Worm (Caenorhabditis elegans) whole organism, L2 larva: ENCODE results near the gene srpa-72.

ENCODE experiments used
- C34F6.9 ChIP-seq: fragments of 150-350 bp; optimal IDR thresholded peaks from 2 replicates; lab custom pipeline; 2014; ENCODE audit warnings: missing biosample characterization, missing genetic modification characterization
- F13H6.1 ChIP-seq: sonication (generic microtip); optimal IDR thresholded peaks from 2 replicates; lab custom pipeline; 2016; ENCODE audit warnings: missing genetic modification characterization, missing compliant biosample characterization
- Y55F3AM.14 ChIP-seq: fragments of 200-800 bp; sonication (Bioruptor generic); optimal IDR thresholded peaks from 2 replicates; lab custom pipeline; 2018; ENCODE audit warnings: mild to moderate bottlenecking, missing genetic modification characterization, missing compliant biosample characterization
- blmp-1 ChIP-seq: sonication (generic microtip); optimal IDR thresholded peaks from 2 replicates; lab custom pipeline; 2017; ENCODE audit warnings: missing genetic modification characterization, mild to moderate bottlenecking, missing compliant biosample characterization, antibody characterized with exemption, moderate library complexity; ENCODE audit not compliant: insufficient read depth
- dmd-4 ChIP-seq: sonication (generic microtip); optimal IDR thresholded peaks from 2 replicates; lab custom pipeline; 2017; ENCODE audit warnings: missing biosample characterization, missing genetic modification characterization
- elt-1 ChIP-seq: fragments of 150-350 bp; optimal IDR thresholded peaks from 2 replicates; lab custom pipeline; 2014; ENCODE audit warnings: missing biosample characterization, missing genetic modification characterization
- fos-1 ChIP-seq: fragments of 150-350 bp; optimal IDR thresholded peaks from 2 replicates; lab custom pipeline; 2014; ENCODE audit warnings: missing biosample characterization, missing genetic modification characterization
- gmeb-1 ChIP-seq: fragments of 150-350 bp; optimal IDR thresholded peaks from 2 replicates; lab custom pipeline; 2014; ENCODE audit warnings: missing biosample characterization, missing genetic modification characterization
- lin-39 ChIP-seq: fragments of 150-350 bp; optimal IDR thresholded peaks from 2 replicates; lab custom pipeline; 2014; ENCODE audit warnings: missing biosample characterization, missing genetic modification reagents, missing genetic modification characterization
- lsy-2 ChIP-seq, 2 experiments: fragments of 150-350 bp in 1 of 2; sonication (generic microtip) in 1 of 2; optimal IDR thresholded peaks; 2 replicates each; lab custom pipeline; 2014 to 2017; ENCODE audit warnings: missing biosample characterization in 2 of 2, missing genetic modification characterization in 2 of 2
- mab-5 ChIP-seq: fragments of 150-350 bp; optimal IDR thresholded peaks from 2 replicates; lab custom pipeline; 2014; ENCODE audit warnings: missing biosample characterization, missing genetic modification characterization
- mbf-1 ChIP-seq: sonication (generic microtip); optimal IDR thresholded peaks from 2 replicates; lab custom pipeline; 2017; ENCODE audit warnings: missing biosample characterization, missing genetic modification characterization
- mdl-1 ChIP-seq, 2 experiments: fragments of 150-350 bp in 1 of 2; sonication (generic microtip) in 1 of 2; optimal IDR thresholded peaks; 2 replicates each; lab custom pipeline; 2017; ENCODE audit warnings: missing biosample characterization in 2 of 2, missing genetic modification characterization in 2 of 2
- nhr-10 ChIP-seq: sonication (generic microtip); optimal IDR thresholded peaks from 2 replicates; lab custom pipeline; 2017; ENCODE audit warnings: missing biosample characterization, missing genetic modification characterization
- nhr-11 ChIP-seq: fragments of 150-350 bp; optimal IDR thresholded peaks from 2 replicates; lab custom pipeline; 2014; ENCODE audit warnings: missing biosample characterization, missing genetic modification characterization
- nhr-129 ChIP-seq: fragments of 150-350 bp; optimal IDR thresholded peaks from 2 replicates; lab custom pipeline; 2014; ENCODE audit warnings: missing biosample characterization, missing genetic modification characterization
- nhr-237 ChIP-seq: fragments of 150-350 bp; optimal IDR thresholded peaks from 2 replicates; lab custom pipeline; 2014; ENCODE audit warnings: missing biosample characterization, missing genetic modification characterization
- nhr-25 ChIP-seq: fragments of 150-350 bp; sonication (generic microtip); optimal IDR thresholded peaks from 3 replicates; lab custom pipeline; 2014; ENCODE audit warnings: missing biosample characterization, missing genetic modification characterization
- nhr-6 ChIP-seq: fragments of 150-350 bp; optimal IDR thresholded peaks from 2 replicates; lab custom pipeline; 2014; ENCODE audit warnings: missing biosample characterization, missing genetic modification characterization
- peb-1 ChIP-seq: fragments of 150-350 bp; optimal IDR thresholded peaks from 2 replicates; lab custom pipeline; 2014; ENCODE audit warnings: missing biosample characterization, missing genetic modification characterization
- sem-4 ChIP-seq: fragments of 150-350 bp; optimal IDR thresholded peaks from 2 replicates; lab custom pipeline; 2014; ENCODE audit warnings: missing biosample characterization, missing genetic modification reagents, missing genetic modification characterization
- sma-9 ChIP-seq, 2 experiments: fragments of 150-350 bp in 1 of 2; sonication (generic microtip) in 1 of 2; optimal IDR thresholded peaks; 2 replicates each; lab custom pipeline; 2014 to 2016; ENCODE audit warnings: missing genetic modification characterization in 2 of 2, mild to moderate bottlenecking in 1 of 2, missing biosample characterization in 1 of 2, missing compliant biosample characterization in 1 of 2, missing genetic modification reagents in 1 of 2, moderate library complexity in 1 of 2
- snpc-4 ChIP-seq: fragments of 150-350 bp; optimal IDR thresholded peaks from 2 replicates; lab custom pipeline; 2014; ENCODE audit warnings: missing biosample characterization, missing genetic modification characterization
- unc-62 ChIP-seq: fragments of 150-350 bp; optimal IDR thresholded peaks from 2 replicates; lab custom pipeline; 2014; ENCODE audit warnings: missing biosample characterization, missing genetic modification reagents, missing genetic modification characterization
- zag-1 ChIP-seq: fragments of 150-350 bp; optimal IDR thresholded peaks from 2 replicates; lab custom pipeline; 2014; ENCODE audit warnings: missing biosample characterization, missing genetic modification characterization
- ztf-1 ChIP-seq: fragments of 200-800 bp; sonication (Bioruptor generic); conservative IDR thresholded peaks from 2 replicates; pipeline ENCODE4 v1.3.6; 2022; ENCODE audit warnings: missing genetic modification characterization, missing compliant biosample characterization
- ztf-11 ChIP-seq: sonication (generic microtip); optimal IDR thresholded peaks from 2 replicates; lab custom pipeline; 2017; ENCODE audit warnings: missing biosample characterization, missing genetic modification characterization
- ztf-4 ChIP-seq: fragments of 150-350 bp; optimal IDR thresholded peaks from 2 replicates; lab custom pipeline; 2014; ENCODE audit warnings: missing biosample characterization, missing genetic modification characterization

srpa-72 gene

DNA sequence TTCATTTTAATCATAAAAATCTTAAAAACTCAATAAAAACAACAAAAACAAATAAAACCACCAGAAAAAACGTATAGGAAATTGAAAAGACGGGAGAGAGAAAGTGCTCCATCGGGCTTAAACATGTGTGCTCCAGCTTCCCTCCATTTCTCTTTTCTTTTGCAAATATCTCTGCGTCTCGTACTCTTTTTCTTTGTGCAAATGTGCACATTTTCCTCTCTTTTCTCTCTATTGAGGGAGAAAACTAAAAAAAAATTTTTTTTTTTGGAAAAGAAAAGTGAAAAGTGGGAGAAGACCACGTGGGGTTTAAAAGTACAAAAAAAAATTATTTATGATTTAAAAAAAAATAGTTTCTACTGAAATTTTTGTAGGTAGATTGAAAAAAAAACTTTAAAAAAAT is 17.0 kb downstream of the srpa-72 start (continued):
- no peak for TF ChIP-seq gmeb-1
- no peak for TF ChIP-seq peb-1 (tag; lab: Kevin White, UChicago)

DNA sequence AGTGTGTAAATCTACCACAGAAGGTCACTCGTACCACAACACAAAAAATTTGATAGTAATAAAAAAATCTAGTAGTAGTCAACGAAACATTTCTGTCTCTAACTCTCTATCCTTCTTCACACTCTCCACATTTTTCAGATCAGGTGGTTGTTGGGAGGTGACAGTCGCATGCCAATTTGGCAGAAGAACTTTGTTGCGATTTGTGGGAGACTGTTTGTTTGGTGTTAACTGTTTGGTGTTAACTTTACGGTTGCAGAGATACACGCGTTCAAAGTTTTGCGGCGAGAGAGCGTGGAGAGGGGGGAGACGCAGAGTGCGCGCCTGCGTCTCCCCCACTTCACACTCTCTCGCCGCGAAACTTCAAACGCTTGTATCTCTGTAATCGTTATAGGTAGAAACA is 17.7 kb downstream of the srpa-72 start:
- peak; percentile 21 for TF ChIP-seq nhr-129 (tag; lab: Kevin White, UChicago)
- no peak for TF ChIP-seq elt-1 (tag; lab: Kevin White, UChicago)
- TF ChIP-seq nhr-25: peak; percentile 56
- TF ChIP-seq, all 48 proteins: peak for 2

DNA sequence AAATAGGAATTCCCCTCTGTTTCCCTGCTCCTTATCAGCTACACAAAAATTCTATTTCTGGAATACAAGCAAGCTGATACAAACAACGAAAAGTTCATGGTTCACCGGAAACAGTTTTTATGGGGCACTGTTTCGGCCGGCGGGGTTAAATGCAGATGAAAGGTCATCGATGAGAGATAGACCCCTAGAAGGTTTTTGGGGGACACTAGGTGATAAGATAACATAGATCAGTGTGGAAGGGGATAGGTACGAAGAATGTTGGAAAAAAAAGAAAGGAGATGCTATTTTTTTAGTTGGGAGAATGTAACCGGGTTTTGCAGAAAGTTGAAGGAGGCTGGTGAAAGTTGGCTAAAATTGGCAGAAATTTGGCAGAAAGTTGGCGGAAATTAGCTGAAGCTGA is 18.3 kb downstream of the srpa-72 start:
- no peak for TF ChIP-seq lsy-2 (tag; optimal IDR thresholded peaks at IDR 0.05; lab: Kevin White, UChicago)
- TF ChIP-seq gmeb-1: no peak
- no peak for TF ChIP-seq ztf-11 (tag; lab: Kevin White, UChicago)
- TF ChIP-seq Y55F3AM.14 (GFP tag; lab: Kevin White, UChicago): no peak
- no peak for TF ChIP-seq blmp-1 (tag; lab: Kevin White, UChicago)
- TF ChIP-seq zag-1 (tag; lab: Kevin White, UChicago): no peak

DNA sequence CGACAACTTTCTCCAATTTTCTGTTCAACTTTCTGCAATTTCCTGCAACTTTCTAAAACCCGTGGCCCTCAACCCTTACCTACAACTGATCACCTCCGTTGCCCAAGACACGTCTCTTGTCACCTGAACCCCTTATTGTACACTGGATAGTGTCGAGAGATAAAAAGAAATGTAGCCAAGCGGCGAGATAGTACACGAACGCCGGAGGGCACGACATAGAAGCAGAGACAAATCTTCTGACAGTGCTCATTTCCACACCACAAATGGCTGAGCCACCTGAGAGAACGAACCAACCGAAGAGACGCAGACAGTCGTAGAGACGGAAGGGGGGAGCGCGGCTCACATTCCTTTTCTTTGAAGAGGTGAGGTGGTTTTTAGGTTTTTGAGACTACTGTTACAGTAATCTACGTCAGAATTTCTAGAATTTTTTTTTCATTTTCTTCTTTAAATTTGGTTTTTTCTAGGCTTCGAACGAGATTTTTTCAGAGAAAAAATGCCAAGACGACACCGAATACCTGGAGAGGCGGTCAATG is 20.5 kb downstream of the srpa-72 start, which contains the start of gene K12H6.12:
Gene K12H6.12 (plus strand): TSS at position 483 of the 533 bp plus-strand sequence.
- no peak for TF ChIP-seq mab-5 (tag; lab: Kevin White, UChicago)
- TF ChIP-seq ztf-4 (tag; lab: Kevin White, UChicago): no peak
- TF ChIP-seq F13H6.1 (tag; lab: Kevin White, UChicago): peak; percentile 0
- TF ChIP-seq lin-39: no peak

DNA sequence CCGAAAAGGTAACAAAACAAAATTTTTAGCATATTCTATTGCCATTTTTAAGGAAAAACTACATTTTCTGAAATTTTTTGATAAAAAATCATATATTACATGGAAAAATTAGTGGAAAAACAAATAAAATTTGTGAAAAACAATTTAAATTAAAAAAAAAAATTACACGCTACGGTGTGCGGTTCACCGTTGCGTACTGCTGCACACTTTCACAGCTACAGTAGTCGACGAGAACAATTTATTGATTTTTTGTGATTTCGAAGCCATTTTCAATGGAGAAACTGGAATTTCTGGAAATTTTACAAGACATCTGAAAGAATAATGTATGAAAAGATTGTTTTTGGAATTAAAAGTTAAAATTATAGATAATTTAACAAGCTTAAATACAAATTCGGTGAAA is 27.7 kb downstream of the srpa-72 start:
- TF ChIP-seq Y55F3AM.14 (GFP tag; lab: Kevin White, UChicago): no peak
- TF ChIP-seq ztf-1 (GFP tag; lab: Robert Waterston, UW): no peak
- no peak for TF ChIP-seq blmp-1 (tag; lab: Kevin White, UChicago)
- no peak for TF ChIP-seq dmd-4
- no peak for TF ChIP-seq ztf-4 (tag; lab: Kevin White, UChicago)
- no peak for TF ChIP-seq nhr-10 (tag; lab: Kevin White, UChicago)
- no peak for TF ChIP-seq nhr-237 (tag; lab: Kevin White, UChicago)
- TF ChIP-seq nhr-25: no peak
- no peak for TF ChIP-seq F13H6.1 (tag; lab: Kevin White, UChicago)
- no peak for TF ChIP-seq sem-4
- no peak for TF ChIP-seq sma-9 (GFP tag; optimal IDR thresholded peaks at IDR 0.05; lab: Kevin White, UChicago)
- no peak for TF ChIP-seq sma-9 (tag; optimal IDR thresholded peaks at IDR 0.05; lab: Kevin White, UChicago)
- TF ChIP-seq nhr-11 (tag; lab: Kevin White, UChicago): no peak
- no peak for TF ChIP-seq mab-5 (tag; lab: Kevin White, UChicago)
- no peak for TF ChIP-seq zag-1 (tag; lab: Kevin White, UChicago)
- TF ChIP-seq C34F6.9 (tag; lab: Kevin White, UChicago): no peak
- no peak for TF ChIP-seq mbf-1 (tag; lab: Kevin White, UChicago)
- TF ChIP-seq unc-62 (GFP tag; lab: Kevin White, UChicago): no peak

DNA sequence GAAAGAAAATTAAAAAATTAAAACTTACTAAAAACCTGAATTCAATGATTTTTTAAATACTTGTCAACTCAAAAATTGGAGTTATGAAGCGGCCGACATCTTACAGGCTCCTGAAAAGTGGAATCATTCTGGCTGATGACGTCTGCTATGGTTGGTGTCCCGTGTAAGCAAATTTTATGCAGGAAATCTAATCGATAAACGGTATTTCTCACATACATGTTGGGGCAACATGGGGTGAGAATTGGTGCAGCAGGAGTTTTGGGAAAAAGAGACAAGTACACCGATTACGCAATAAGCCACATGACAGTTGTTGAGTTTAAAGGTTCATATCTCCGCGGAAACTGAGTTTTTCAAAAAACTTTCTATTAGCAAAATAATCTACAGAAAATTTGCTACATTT is 28.2 kb downstream of the srpa-72 start, which contains the start of gene K12H6.2:
Gene K12H6.2 (minus strand): TSS at position 101 of the 400 bp plus-strand sequence.
- no peak for TF ChIP-seq blmp-1 (tag; lab: Kevin White, UChicago)
- TF ChIP-seq snpc-4 (tag; lab: Kevin White, UChicago): no peak
- TF ChIP-seq sma-9 (GFP tag; optimal IDR thresholded peaks at IDR 0.05; lab: Kevin White, UChicago): no peak
- TF ChIP-seq sma-9 (tag; optimal IDR thresholded peaks at IDR 0.05; lab: Kevin White, UChicago): no peak
- no peak for TF ChIP-seq sem-4
- no peak for TF ChIP-seq mdl-1 (tag; optimal IDR thresholded peaks at IDR 0.05; lab: Kevin White, UChicago)
- TF ChIP-seq elt-1 (tag; lab: Kevin White, UChicago): no peak
- no peak for TF ChIP-seq F13H6.1 (tag; lab: Kevin White, UChicago)
- no peak for TF ChIP-seq dmd-4
- no peak for TF ChIP-seq nhr-6 (tag; lab: Kevin White, UChicago)
- TF ChIP-seq fos-1 (tag; lab: Kevin White, UChicago): no peak
- TF ChIP-seq mab-5 (tag; lab: Kevin White, UChicago): no peak
